Worm (Caenorhabditis elegans) whole organism, early embryonic: Measurements from ENCODE around the gene C05D11.8.

Source experiments
- ama-1 ChIP-seq: fragments of 150-350 bp; optimal IDR thresholded peaks from 2 replicates; lab custom pipeline; 2014
- ceh-13 ChIP-seq: fragments of 200-800 bp; sonication (Bioruptor generic); optimal IDR thresholded peaks from 2 replicates; lab custom pipeline; 2018; ENCODE audit warnings: mild to moderate bottlenecking, missing genetic modification characterization, missing compliant biosample characterization
- ets-7 ChIP-seq: sonication (generic microtip); optimal IDR thresholded peaks from 2 replicates; lab custom pipeline; 2016; ENCODE audit warnings: missing genotype, missing genetic modification characterization, missing compliant biosample characterization
- hmg-4 ChIP-seq: fragments of 200-800 bp; sonication (Bioruptor generic); optimal IDR thresholded peaks from 2 replicates; lab custom pipeline; 2018; ENCODE audit warnings: mild to moderate bottlenecking, missing genetic modification characterization, missing compliant biosample characterization

- TF ChIP-seq hmg-4 (GFP tag; lab: Kevin White, UChicago) (no peak), ceh-13 (no peak), ama-1 (no peak), ets-7 (tag; lab: Kevin White, UChicago) (no peak)
Observed at ce11 chrIII:6398124-6398523, 29.0 kb downstream of the C05D11.8 start.
